Fruit fly (Drosophila melanogaster) whole organism, embryonic: ENCODE results near the gene ECSIT.
A peak's percentile ranks its signal among the peaks of the same experiment; 100 is the strongest.

Experiments used
- CG10543 ChIP-seq: fragments of 200-800 bp; sonication (Bioruptor generic); optimal IDR thresholded peaks from 3 replicates; lab custom pipeline; 2017; ENCODE audit warnings: missing biosample characterization, mild to moderate bottlenecking, missing genetic modification characterization, moderate library complexity
- CG10565 ChIP-seq: fragments of 200-800 bp; sonication (Bioruptor generic); optimal IDR thresholded peaks from 3 replicates; lab custom pipeline; 2016; ENCODE audit warnings: missing biosample characterization, mild to moderate bottlenecking, missing genetic modification characterization
- CG12942 ChIP-seq: fragments of 200-800 bp; sonication (Bioruptor generic); optimal IDR thresholded peaks from 3 replicates; lab custom pipeline; 2016; ENCODE audit warnings: missing biosample characterization, missing genetic modification characterization
- CG1647 ChIP-seq: fragments of 200-800 bp; sonication (Bioruptor generic); optimal IDR thresholded peaks from 3 replicates; lab custom pipeline; 2016; ENCODE audit warnings: missing biosample characterization, missing genetic modification characterization
- CG2120 ChIP-seq: fragments of 200-800 bp; sonication (Bioruptor generic); optimal IDR thresholded peaks from 3 replicates; lab custom pipeline; 2016; ENCODE audit warnings: missing biosample characterization, missing genetic modification characterization
- CG2712 ChIP-seq: fragments of 200-800 bp; optimal IDR thresholded peaks from 3 replicates; lab custom pipeline; 2019; ENCODE audit warnings: missing biosample characterization, mild to moderate bottlenecking, missing genetic modification characterization, moderate library complexity
- CG30020 ChIP-seq: fragments of 200-800 bp; optimal IDR thresholded peaks from 2 replicates; lab custom pipeline; 2019; ENCODE audit warnings: missing biosample characterization, mild to moderate bottlenecking, missing genetic modification characterization, moderate library complexity
- CG6791 ChIP-seq: fragments of 200-800 bp; sonication (Bioruptor generic); IDR thresholded peaks from 3 replicates; pipeline ENCODE4 v1.3.6; 2022; ENCODE audit warnings: missing biosample characterization, missing genetic modification characterization; ENCODE audit not compliant: partially characterized antibody
- CkIIα-i1 ChIP-seq: fragments of 200-800 bp; sonication (Bioruptor generic); IDR thresholded peaks from 2 replicates; pipeline ENCODE4 v1.3.6; 2022; ENCODE audit warnings: missing biosample characterization, missing genetic modification characterization
- CoRest ChIP-seq: fragments of 200-800 bp; sonication (Bioruptor generic); optimal IDR thresholded peaks from 3 replicates; lab custom pipeline; 2018; ENCODE audit warnings: missing biosample characterization, mild to moderate bottlenecking, missing genetic modification characterization, moderate library complexity
- Dref ChIP-seq: fragments of 200-800 bp; sonication (Bioruptor generic); IDR thresholded peaks from 2 replicates; pipeline ENCODE4 v1.3.6; 2022; ENCODE audit warnings: missing biosample characterization, missing genetic modification characterization
- E2f1 ChIP-seq: fragments of 200-800 bp; sonication (Bioruptor generic); IDR thresholded peaks from 2 replicates; pipeline ENCODE4 v1.3.6; 2022; ENCODE audit warnings: missing biosample characterization, missing genetic modification characterization
- Gsc ChIP-seq: fragments of 200-800 bp; sonication (Bioruptor generic); IDR thresholded peaks from 2 replicates; pipeline ENCODE4 v1.3.6; 2022; ENCODE audit warnings: missing biosample characterization, missing genetic modification characterization
- HmgZ ChIP-seq: fragments of 200-800 bp; sonication (Bioruptor generic); optimal IDR thresholded peaks from 2 replicates; lab custom pipeline; 2018; ENCODE audit warnings: missing biosample characterization, mild to moderate bottlenecking, missing genetic modification characterization
- Hmx ChIP-seq: fragments of 200-800 bp; sonication (Bioruptor generic); optimal IDR thresholded peaks from 2 replicates; lab custom pipeline; 2016; ENCODE audit warnings: missing biosample characterization, missing genetic modification characterization
- Jarid2 ChIP-seq: fragments of 200-800 bp; sonication (Bioruptor generic); optimal IDR thresholded peaks from 3 replicates; lab custom pipeline; 2017; ENCODE audit warnings: mild to moderate bottlenecking, missing biosample characterization, missing genetic modification reagents, missing genetic modification characterization
- Lpt ChIP-seq: fragments of >200 bp; optimal IDR thresholded peaks from 2 replicates; lab custom pipeline; 2018; ENCODE audit warnings: missing biosample characterization, missing genetic modification characterization
- MBD-R2 ChIP-seq: fragments of 200-800 bp; sonication (Bioruptor generic); IDR thresholded peaks from 2 replicates; pipeline ENCODE4 v1.3.6; 2022; ENCODE audit warnings: missing biosample characterization, missing genetic modification characterization
- Mad ChIP-seq: fragments of 200-800 bp; sonication (Bioruptor generic); optimal IDR thresholded peaks from 2 replicates; lab custom pipeline; 2016; ENCODE audit warnings: missing biosample characterization, missing genetic modification characterization
- Myb ChIP-seq: fragments of 200-800 bp; sonication (Bioruptor generic); optimal IDR thresholded peaks from 2 replicates; lab custom pipeline; 2016; ENCODE audit warnings: missing biosample characterization, missing genetic modification characterization
- Opbp ChIP-seq: fragments of 200-800 bp; sonication (Bioruptor generic); IDR thresholded peaks from 3 replicates; pipeline ENCODE4 v1.3.6; 2022; ENCODE audit warnings: missing biosample characterization, missing genetic modification characterization; ENCODE audit not compliant: partially characterized antibody
- PHDP ChIP-seq: fragments of 200-800 bp; sonication (Bioruptor generic); optimal IDR thresholded peaks from 3 replicates; lab custom pipeline; 2018; ENCODE audit warnings: missing biosample characterization, mild to moderate bottlenecking, missing genetic modification characterization, moderate library complexity
- Six4 ChIP-seq: fragments of 200-800 bp; sonication (Bioruptor generic); optimal IDR thresholded peaks from 2 replicates; lab custom pipeline; 2016; ENCODE audit warnings: missing biosample characterization, missing genetic modification characterization
- Spps ChIP-seq: fragments of 200-800 bp; sonication (Bioruptor generic); optimal IDR thresholded peaks from 2 replicates; lab custom pipeline; 2018; ENCODE audit warnings: missing biosample characterization, mild to moderate bottlenecking, missing genetic modification characterization
- Trl ChIP-seq, 3 experiments: fragments of >200 bp in 2 of 3; fragments of 200-800 bp in 1 of 3; sonication (Bioruptor generic) in 1 of 3; optimal IDR thresholded peaks; 2 replicates in 1 of 3; 3 replicates in 2 of 3; lab custom pipeline; 2016 to 2017; ENCODE audit warnings: missing biosample characterization in 1 of 3, missing genetic modification characterization in 1 of 3
- ap ChIP-seq: fragments of 200-800 bp; sonication (Bioruptor generic); IDR thresholded peaks from 2 replicates; pipeline ENCODE4 v1.3.6; 2022; ENCODE audit warnings: missing biosample characterization, missing genetic modification characterization
- bbx ChIP-seq: fragments of 200-800 bp; sonication (Bioruptor generic); IDR thresholded peaks from 2 replicates; pipeline ENCODE4 v1.3.6; 2022; ENCODE audit warnings: missing biosample characterization, missing genetic modification characterization; ENCODE audit not compliant: partially characterized antibody
- bigmax ChIP-seq: fragments of 200-800 bp; sonication (Bioruptor generic); optimal IDR thresholded peaks from 2 replicates; lab custom pipeline; 2018; ENCODE audit warnings: missing biosample characterization, mild to moderate bottlenecking, missing genetic modification characterization
- bowl ChIP-seq: fragments of 200-800 bp; sonication (Bioruptor generic); IDR thresholded peaks from 2 replicates; pipeline ENCODE4 v1.3.6; 2022; ENCODE audit warnings: missing biosample characterization, missing genetic modification characterization
- ems ChIP-seq: fragments of 200-800 bp; sonication (Bioruptor generic); optimal IDR thresholded peaks from 3 replicates; lab custom pipeline; 2016; ENCODE audit warnings: missing biosample characterization, missing genetic modification characterization
- ewg ChIP-seq: fragments of 200-800 bp; sonication (Bioruptor generic); optimal IDR thresholded peaks from 3 replicates; lab custom pipeline; 2017; ENCODE audit warnings: mild to moderate bottlenecking, missing biosample characterization, missing genetic modification reagents, missing genetic modification characterization
- fd102C ChIP-seq: fragments of 200-800 bp; sonication (Bioruptor generic); optimal IDR thresholded peaks from 2 replicates; lab custom pipeline; 2018; ENCODE audit warnings: missing biosample characterization, mild to moderate bottlenecking, missing genetic modification characterization, moderate library complexity
- gfzf ChIP-seq: fragments of 200-800 bp; sonication (Bioruptor generic); optimal IDR thresholded peaks from 2 replicates; lab custom pipeline; 2016; ENCODE audit warnings: missing biosample characterization, mild to moderate bottlenecking, missing genetic modification characterization, moderate library complexity
- grau ChIP-seq: fragments of 200-800 bp; optimal IDR thresholded peaks from 3 replicates; lab custom pipeline; 2019; ENCODE audit warnings: missing biosample characterization, mild to moderate bottlenecking, missing genetic modification characterization, moderate library complexity
- gro ChIP-seq: fragments of 200-800 bp; sonication (Bioruptor generic); optimal IDR thresholded peaks from 2 replicates; lab custom pipeline; 2016; ENCODE audit warnings: missing biosample characterization, missing genetic modification characterization
- insv ChIP-seq, 2 experiments: fragments of 200-800 bp; sonication (Bioruptor generic); optimal IDR thresholded peaks; 3 replicates each; lab custom pipeline; 2016 to 2018; ENCODE audit warnings: missing biosample characterization in 2 of 2, missing genetic modification characterization in 2 of 2
- lov ChIP-seq, 2 experiments: fragments of 200-800 bp in 1 of 2; fragments of >200 bp in 1 of 2; sonication (Bioruptor generic) in 1 of 2; IDR thresholded peaks in 1 of 2; optimal IDR thresholded peaks in 1 of 2; 2 replicates in 1 of 2; 3 replicates in 1 of 2; pipeline versions ENCODE4 v1.3.6 to Lab custom; 2017 to 2022; ENCODE audit warnings: missing biosample characterization in 1 of 2, missing genetic modification characterization in 1 of 2
- maf-S ChIP-seq: fragments of 200-800 bp; sonication (Bioruptor generic); optimal IDR thresholded peaks from 2 replicates; lab custom pipeline; 2016; ENCODE audit warnings: missing biosample characterization, missing genetic modification characterization
- nerfin-2 ChIP-seq: fragments of 200-800 bp; sonication (Bioruptor generic); IDR thresholded peaks from 2 replicates; pipeline ENCODE4 v1.3.6; 2022; ENCODE audit warnings: missing biosample characterization, missing genetic modification characterization; ENCODE audit not compliant: partially characterized antibody
- pfk ChIP-seq: fragments of 200-800 bp; sonication (Bioruptor generic); optimal IDR thresholded peaks from 2 replicates; lab custom pipeline; 2018; ENCODE audit warnings: missing biosample characterization, mild to moderate bottlenecking, missing genetic modification characterization, moderate library complexity
- shn ChIP-seq: fragments of 200-800 bp; sonication (Bioruptor generic); optimal IDR thresholded peaks from 3 replicates; lab custom pipeline; 2016; ENCODE audit warnings: missing biosample characterization, missing genetic modification characterization
- slp2 ChIP-seq: fragments of 200-800 bp; sonication (Bioruptor generic); optimal IDR thresholded peaks from 2 replicates; lab custom pipeline; 2016; ENCODE audit warnings: missing biosample characterization, missing genetic modification characterization
- sob ChIP-seq: fragments of 200-800 bp; sonication (Bioruptor generic); IDR thresholded peaks from 2 replicates; pipeline ENCODE4 v1.3.6; 2022; ENCODE audit warnings: missing biosample characterization, missing genetic modification characterization
- sr ChIP-seq: fragments of 200-800 bp; sonication (Bioruptor generic); IDR thresholded peaks from 3 replicates; pipeline ENCODE4 v1.3.6; 2022; ENCODE audit warnings: missing biosample characterization, missing genetic modification characterization
- stc ChIP-seq: fragments of 200-800 bp; sonication (Bioruptor generic); IDR thresholded peaks from 2 replicates; pipeline ENCODE4 v1.3.6; 2022; ENCODE audit warnings: missing biosample characterization, missing genetic modification characterization
- trem ChIP-seq: fragments of 200-800 bp; optimal IDR thresholded peaks from 3 replicates; lab custom pipeline; 2019; ENCODE audit warnings: missing biosample characterization, mild to moderate bottlenecking, missing genetic modification characterization, moderate library complexity
- ttk ChIP-seq: fragments of 200-800 bp; sonication (Bioruptor generic); IDR thresholded peaks from 2 replicates; pipeline ENCODE4 v2.1.2; 2022; ENCODE audit warnings: missing biosample characterization, missing genetic modification characterization
- vvl ChIP-seq: fragments of 200-800 bp; sonication (Bioruptor generic); IDR thresholded peaks from 2 replicates; pipeline ENCODE4 v1.3.6; 2022; ENCODE audit warnings: missing biosample characterization, missing genetic modification characterization
- zen ChIP-seq: fragments of 200-800 bp; sonication (Bioruptor generic); optimal IDR thresholded peaks from 3 replicates; lab custom pipeline; 2018; ENCODE audit warnings: missing biosample characterization, mild to moderate bottlenecking, missing genetic modification characterization, moderate library complexity

The ECSIT gene

dm6 chr3R:5862032-5862641 is 5.8 kb downstream of the ECSIT start, which contains the start of gene CG2017 (continued):
- TF ChIP-seq ttk (GFP tag; lab: Robert Waterston, UW) (peak; percentile 31; the same call in 1 of the 2 replicates), maf-S (GFP tag; lab: Kevin White, UChicago) (peak; percentile 46), lov (optimal IDR thresholded peaks at IDR 0.05; lab: Kevin White, UChicago) (no peak), lov (GFP tag; IDR thresholded peaks at IDR 0.05; lab: Robert Waterston, UW) (peak; percentile 6; the same call in 1 of the 3 replicates), bowl (GFP tag; lab: Robert Waterston, UW) (no peak), Myb (peak; percentile 100), Trl (optimal IDR thresholded peaks at IDR 0.05; lab: Kevin White, UChicago) (no peak), Trl (GFP tag; optimal IDR thresholded peaks at IDR 0.05; lab: Kevin White, UChicago) (peak; percentile 12), E2f1 (GFP tag; lab: Robert Waterston, UW) (peak; percentile 39; the same call in 1 of the 2 replicates), fd102C (peak; percentile 28), ems (GFP tag; lab: Kevin White, UChicago) (peak; percentile 31), bigmax (GFP tag; lab: Kevin White, UChicago) (peak; percentile 53), Opbp (GFP tag; lab: Robert Waterston, UW) (peak; percentile 72), Lpt (GFP tag; lab: Kevin White, UChicago) (no peak), vvl (peak; percentile 81), CkIIα-i1 (no peak), CG30020 (tag; lab: Kevin White, UChicago) (no peak), stc (GFP tag; lab: Robert Waterston, UW) (peak; percentile 36; the same call in 1 of the 2 replicates), insv (GFP tag; optimal IDR thresholded peaks at IDR 0.05; lab: Kevin White, UChicago) (peak in 1 of 2 experiments; percentile 27), CG12942 (GFP tag; lab: Kevin White, UChicago) (peak; percentile 30), ewg (GFP tag; lab: Kevin White, UChicago) (peak; percentile 44), ap (GFP tag; lab: Robert Waterston, UW) (no peak), sr (0 out of 3 replicates have a peak, but pooled peaks have one; percentile 7), PHDP (tag; lab: Kevin White, UChicago) (peak; percentile 30), Hmx (GFP tag; lab: Kevin White, UChicago) (no peak), gfzf (GFP tag; lab: Kevin White, UChicago) (peak; percentile 92), CG10543 (GFP tag; lab: Kevin White, UChicago) (peak; percentile 18), pfk (GFP tag; lab: Kevin White, UChicago) (peak; percentile 2), nerfin-2 (GFP tag; lab: Robert Waterston, UW) (no peak), shn (peak; percentile 68), HmgZ (peak; percentile 75), CG2120 (GFP tag; lab: Kevin White, UChicago) (peak; percentile 77), Dref (GFP tag; lab: Robert Waterston, UW) (peak; percentile 46), Jarid2 (GFP tag; lab: Kevin White, UChicago) (peak; percentile 0), gro (peak; percentile 45), Mad (GFP tag; lab: Kevin White, UChicago) (peak; percentile 57), CG1647 (peak; percentile 31), zen (peak; percentile 20), Spps (tag; lab: Kevin White, UChicago) (no peak), slp2 (peak; percentile 11), Six4 (GFP tag; lab: Kevin White, UChicago) (no peak), grau (tag; lab: Kevin White, UChicago) (peak; percentile 36), CG10565 (GFP tag; lab: Kevin White, UChicago) (no peak), trem (peak; percentile 76), MBD-R2 (GFP tag; lab: Robert Waterston, UW) (peak; percentile 90), bbx (no peak), Gsc (GFP tag; lab: Robert Waterston, UW) (no peak), CG2712 (peak; percentile 100), CoRest (peak; percentile 66), CG6791 (peak; percentile 66), sob (GFP tag; lab: Robert Waterston, UW) (peak; percentile 78)
